Fruit fly (Drosophila melanogaster) whole organism, embryonic: ENCODE results near the gene Dis3.
A peak's percentile ranks its signal among the peaks of the same experiment; 100 is the strongest.

Experiments
- Abd-B ChIP-seq: fragments of 200-800 bp; sonication (Bioruptor generic); optimal IDR thresholded peaks from 2 replicates; lab custom pipeline; 2018; ENCODE audit warnings: missing biosample characterization, mild to moderate bottlenecking, missing genetic modification characterization, moderate library complexity
- Bteb2 ChIP-seq: fragments of 200-800 bp; sonication (Bioruptor generic); optimal IDR thresholded peaks from 2 replicates; lab custom pipeline; 2016; ENCODE audit warnings: missing biosample characterization, missing genetic modification characterization
- CG12071 ChIP-seq: fragments of 200-800 bp; sonication (Bioruptor generic); optimal IDR thresholded peaks from 3 replicates; lab custom pipeline; 2018; ENCODE audit warnings: missing biosample characterization, mild to moderate bottlenecking, missing genetic modification characterization
- CG12155 ChIP-seq: fragments of 200-800 bp; sonication (Bioruptor generic); optimal IDR thresholded peaks from 3 replicates; lab custom pipeline; 2016; ENCODE audit warnings: missing biosample characterization, missing genetic modification characterization
- CG1233 ChIP-seq: fragments of 200-800 bp; sonication (Bioruptor generic); optimal IDR thresholded peaks from 4 replicates; lab custom pipeline; 2018; ENCODE audit warnings: missing biosample characterization, mild to moderate bottlenecking, missing genetic modification characterization
- CG13424 ChIP-seq: fragments of 200-800 bp; sonication (Bioruptor generic); optimal IDR thresholded peaks from 2 replicates; lab custom pipeline; 2019; ENCODE audit warnings: missing biosample characterization, mild to moderate bottlenecking, missing genetic modification characterization, moderate library complexity
- CG15073 ChIP-seq: fragments of 200-800 bp; sonication (Bioruptor generic); optimal IDR thresholded peaks from 2 replicates; lab custom pipeline; 2016; ENCODE audit warnings: missing biosample characterization, missing genetic modification characterization
- CG17328 ChIP-seq: fragments of 200-800 bp; sonication (Bioruptor generic); IDR thresholded peaks from 2 replicates; pipeline ENCODE4 v1.3.6; 2022; ENCODE audit warnings: missing biosample characterization, missing genetic modification characterization
- CG17361 ChIP-seq: fragments of 200-800 bp; sonication (Bioruptor generic); IDR thresholded peaks from 3 replicates; pipeline ENCODE4 v1.3.6; 2022; ENCODE audit warnings: missing biosample characterization, missing genetic modification characterization
- CG17912 ChIP-seq: fragments of 200-800 bp; sonication (Bioruptor generic); optimal IDR thresholded peaks from 2 replicates; lab custom pipeline; 2018; ENCODE audit warnings: missing biosample characterization, mild to moderate bottlenecking, missing genetic modification characterization
- CG1792 ChIP-seq: fragments of 200-800 bp; sonication (Bioruptor generic); optimal IDR thresholded peaks from 2 replicates; lab custom pipeline; 2016; ENCODE audit warnings: missing biosample characterization, missing genetic modification characterization
- CG18476 ChIP-seq: fragments of 200-800 bp; sonication (Bioruptor generic); optimal IDR thresholded peaks from 2 replicates; lab custom pipeline; 2016; ENCODE audit warnings: missing biosample characterization, mild to moderate bottlenecking, missing genetic modification characterization
- CG18764 ChIP-seq: fragments of 200-800 bp; sonication (Bioruptor generic); optimal IDR thresholded peaks from 3 replicates; lab custom pipeline; 2016; ENCODE audit warnings: missing biosample characterization, missing genetic modification characterization
- CG2202 ChIP-seq: fragments of 200-800 bp; sonication (Bioruptor generic); optimal IDR thresholded peaks from 2 replicates; lab custom pipeline; 2018; ENCODE audit warnings: missing biosample characterization, mild to moderate bottlenecking, missing genetic modification characterization
- CG3065 ChIP-seq: fragments of 200-800 bp; sonication (Bioruptor generic); optimal IDR thresholded peaks from 2 replicates; lab custom pipeline; 2016; ENCODE audit warnings: missing biosample characterization, missing genetic modification characterization
- CG43689 ChIP-seq: fragments of 200-800 bp; sonication (Bioruptor generic); IDR thresholded peaks from 2 replicates; pipeline ENCODE4 v1.3.6; 2022; ENCODE audit warnings: missing biosample characterization, missing genetic modification characterization
- CG4424 ChIP-seq: fragments of 200-800 bp; sonication (Bioruptor generic); optimal IDR thresholded peaks from 3 replicates; lab custom pipeline; 2016; ENCODE audit warnings: missing biosample characterization, missing genetic modification characterization
- CG4730 ChIP-seq: fragments of 200-800 bp; sonication (Bioruptor generic); IDR thresholded peaks from 2 replicates; pipeline ENCODE4 v1.3.6; 2022; ENCODE audit warnings: missing biosample characterization, missing genetic modification characterization
- CG4820 ChIP-seq: fragments of 200-800 bp; sonication (Bioruptor generic); optimal IDR thresholded peaks from 3 replicates; lab custom pipeline; 2016; ENCODE audit warnings: missing biosample characterization, missing genetic modification characterization
- CG6765 ChIP-seq: fragments of 200-800 bp; sonication (Bioruptor generic); optimal IDR thresholded peaks from 3 replicates; lab custom pipeline; 2017; ENCODE audit warnings: missing biosample characterization, mild to moderate bottlenecking, missing genetic modification characterization
- CG7963 ChIP-seq: fragments of 200-800 bp; sonication (Bioruptor generic); IDR thresholded peaks from 3 replicates; pipeline ENCODE4 v1.3.6; 2022; ENCODE audit warnings: missing biosample characterization, missing genetic modification characterization; ENCODE audit not compliant: partially characterized antibody
- CG8281 ChIP-seq: fragments of 200-800 bp; sonication (Bioruptor generic); optimal IDR thresholded peaks from 2 replicates; lab custom pipeline; 2018; ENCODE audit warnings: missing biosample characterization, mild to moderate bottlenecking, missing genetic modification characterization, moderate library complexity
- CHES-1-like ChIP-seq: fragments of 200-800 bp; sonication (Bioruptor generic); optimal IDR thresholded peaks from 2 replicates; lab custom pipeline; 2016; ENCODE audit warnings: missing biosample characterization, missing genetic modification characterization
- D ChIP-seq, 2 experiments: fragments of 200-800 bp in 1 of 2; fragments of >200 bp in 1 of 2; sonication (Bioruptor generic) in 1 of 2; optimal IDR thresholded peaks; 2 replicates in 1 of 2; 3 replicates in 1 of 2; lab custom pipeline; 2017; ENCODE audit warnings: mild to moderate bottlenecking in 1 of 2, missing biosample characterization in 1 of 2, missing genetic modification characterization in 1 of 2, missing genetic modification reagents in 1 of 2
- Dad ChIP-seq: fragments of 200-800 bp; sonication (Bioruptor generic); optimal IDR thresholded peaks from 3 replicates; lab custom pipeline; 2016; ENCODE audit warnings: missing biosample characterization, missing genetic modification characterization
- Dref ChIP-seq: fragments of 200-800 bp; sonication (Bioruptor generic); IDR thresholded peaks from 2 replicates; pipeline ENCODE4 v1.3.6; 2022; ENCODE audit warnings: missing biosample characterization, missing genetic modification characterization
- Fer2 ChIP-seq: fragments of 200-800 bp; sonication (Bioruptor generic); optimal IDR thresholded peaks from 2 replicates; lab custom pipeline; 2018; ENCODE audit warnings: missing biosample characterization, mild to moderate bottlenecking, missing genetic modification characterization, moderate library complexity
- HLH3B ChIP-seq: fragments of 200-800 bp; sonication (Bioruptor generic); IDR thresholded peaks from 2 replicates; pipeline ENCODE4 v1.3.6; 2022; ENCODE audit warnings: missing biosample characterization, missing genetic modification characterization
- HLHmδ ChIP-seq: fragments of 200-800 bp; sonication (Bioruptor generic); optimal IDR thresholded peaks from 2 replicates; lab custom pipeline; 2018; ENCODE audit warnings: missing biosample characterization, mild to moderate bottlenecking, missing genetic modification characterization, moderate library complexity
- Jarid2 ChIP-seq: fragments of 200-800 bp; sonication (Bioruptor generic); optimal IDR thresholded peaks from 3 replicates; lab custom pipeline; 2017; ENCODE audit warnings: mild to moderate bottlenecking, missing biosample characterization, missing genetic modification reagents, missing genetic modification characterization
- Nf-YB ChIP-seq: fragments of 200-800 bp; sonication (Bioruptor generic); optimal IDR thresholded peaks from 3 replicates; lab custom pipeline; 2019; ENCODE audit warnings: missing biosample characterization, mild to moderate bottlenecking, missing genetic modification characterization, moderate library complexity
- Sry-δ ChIP-seq: fragments of 200-800 bp; sonication (Bioruptor generic); optimal IDR thresholded peaks from 2 replicates; lab custom pipeline; 2016; ENCODE audit warnings: missing biosample characterization, missing genetic modification characterization
- bab2 ChIP-seq: fragments of 200-800 bp; sonication (Bioruptor generic); optimal IDR thresholded peaks from 2 replicates; lab custom pipeline; 2016; ENCODE audit warnings: missing biosample characterization, missing genetic modification characterization
- caup ChIP-seq: fragments of 200-800 bp; sonication (Bioruptor generic); optimal IDR thresholded peaks from 3 replicates; lab custom pipeline; 2017; ENCODE audit warnings: missing biosample characterization, mild to moderate bottlenecking, missing genetic modification characterization, moderate library complexity; ENCODE audit not compliant: severe bottlenecking
- esg ChIP-seq: fragments of 200-800 bp; sonication (Bioruptor generic); conservative IDR thresholded peaks from 2 replicates; pipeline ENCODE4 v1.3.6; 2022; ENCODE audit warnings: missing biosample characterization, missing genetic modification characterization
- exex ChIP-seq: fragments of 200-800 bp; sonication (Bioruptor generic); optimal IDR thresholded peaks from 4 replicates; lab custom pipeline; 2018; ENCODE audit warnings: missing biosample characterization, mild to moderate bottlenecking, missing genetic modification characterization, moderate library complexity
- inv ChIP-seq: fragments of 200-800 bp; sonication (Bioruptor generic); IDR thresholded peaks from 2 replicates; pipeline ENCODE4 v1.3.6; 2022; ENCODE audit warnings: missing biosample characterization, missing genetic modification characterization; ENCODE audit not compliant: partially characterized antibody
- lola ChIP-seq, 3 experiments: fragments of >200 bp in 2 of 3; fragments of 200-800 bp in 1 of 3; sonication (Bioruptor generic) in 1 of 3; optimal IDR thresholded peaks; 2 replicates each; lab custom pipeline; 2017 to 2019; ENCODE audit warnings: missing biosample characterization in 3 of 3, missing genetic modification characterization in 3 of 3, mild to moderate bottlenecking in 1 of 3, moderate library complexity in 1 of 3
- mam ChIP-seq: fragments of 200-800 bp; sonication (Bioruptor generic); optimal IDR thresholded peaks from 3 replicates; lab custom pipeline; 2016; ENCODE audit warnings: missing biosample characterization, missing genetic modification characterization
- nerfin-1 ChIP-seq: fragments of 200-800 bp; sonication (Bioruptor generic); optimal IDR thresholded peaks from 3 replicates; lab custom pipeline; 2019; ENCODE audit warnings: missing biosample characterization, mild to moderate bottlenecking, missing genetic modification characterization, moderate library complexity
- org-1 ChIP-seq: fragments of 200-800 bp; sonication (Bioruptor generic); optimal IDR thresholded peaks from 2 replicates; lab custom pipeline; 2017; ENCODE audit warnings: missing biosample characterization, missing genetic modification characterization
- pnt ChIP-seq: fragments of 200-800 bp; sonication (Bioruptor generic); optimal IDR thresholded peaks from 3 replicates; lab custom pipeline; 2016; ENCODE audit warnings: missing biosample characterization, missing genetic modification characterization
- rib ChIP-seq: fragments of 200-800 bp; sonication (Bioruptor generic); IDR thresholded peaks from 2 replicates; pipeline ENCODE4 v1.3.6; 2022; ENCODE audit warnings: missing biosample characterization, missing genetic modification characterization
- sens-2 ChIP-seq: fragments of 200-800 bp; sonication (Bioruptor generic); IDR thresholded peaks from 2 replicates; pipeline ENCODE4 v1.3.6; 2022; ENCODE audit warnings: missing biosample characterization, missing genetic modification characterization
- slp2 ChIP-seq: fragments of 200-800 bp; sonication (Bioruptor generic); optimal IDR thresholded peaks from 2 replicates; lab custom pipeline; 2016; ENCODE audit warnings: missing biosample characterization, missing genetic modification characterization
- tna ChIP-seq: fragments of 200-800 bp; sonication (Bioruptor generic); IDR thresholded peaks from 2 replicates; pipeline ENCODE4 v1.3.6; 2022; ENCODE audit warnings: missing biosample characterization, missing genetic modification characterization; ENCODE audit not compliant: partially characterized antibody
- tup ChIP-seq: fragments of 200-800 bp; sonication (Bioruptor generic); optimal IDR thresholded peaks from 2 replicates; lab custom pipeline; 2016; ENCODE audit warnings: missing biosample characterization, mild to moderate bottlenecking, missing genetic modification characterization, moderate library complexity
- vnd ChIP-seq: fragments of 200-800 bp; sonication (Bioruptor generic); IDR thresholded peaks from 3 replicates; pipeline ENCODE4 v1.3.6; 2022; ENCODE audit warnings: missing biosample characterization, missing genetic modification characterization; ENCODE audit not compliant: partially characterized antibody

Dis3 gene

dm6 chr3R:24348420-24349190 lies 15.4 kb downstream of the Dis3 start, which contains the start of the genes CG5746 and CG6454 (continued):
- TF ChIP-seq CG43689 (GFP tag; lab: Robert Waterston, UW) = no peak
- no peak for TF ChIP-seq CG1233 (GFP tag; lab: Kevin White, UChicago)
- TF ChIP-seq Fer2 (tag; lab: Kevin White, UChicago) = no peak
- peak; percentile 38 for TF ChIP-seq Sry-δ (GFP tag; lab: Kevin White, UChicago)
- no peak for TF ChIP-seq CG17912 (GFP tag; lab: Kevin White, UChicago)
- peak; percentile 14 for TF ChIP-seq pnt (GFP tag; lab: Kevin White, UChicago)
- TF ChIP-seq CG8281 (tag; lab: Kevin White, UChicago) = no peak
- TF ChIP-seq inv (GFP tag; lab: Robert Waterston, UW) = no peak
- no peak for TF ChIP-seq rib (GFP tag; lab: Robert Waterston, UW)
- TF ChIP-seq CG13424 (tag; lab: Kevin White, UChicago) = no peak
- TF ChIP-seq Abd-B = no peak
- no peak for TF ChIP-seq vnd (GFP tag; lab: Robert Waterston, UW)
- TF ChIP-seq nerfin-1 (tag; lab: Kevin White, UChicago) = no peak
- TF ChIP-seq CG17328 = peak; percentile 54
- TF ChIP-seq D (optimal IDR thresholded peaks at IDR 0.05; lab: Kevin White, UChicago) = no peak
- no peak for TF ChIP-seq D (GFP tag; optimal IDR thresholded peaks at IDR 0.05; lab: Kevin White, UChicago)
- TF ChIP-seq CG3065 (GFP tag; lab: Kevin White, UChicago) = no peak
- no peak for TF ChIP-seq CG2202
- no peak for TF ChIP-seq HLHmδ (GFP tag; lab: Kevin White, UChicago)
- no peak for TF ChIP-seq CG4730 (GFP tag; lab: Robert Waterston, UW)
- TF ChIP-seq Dad = no peak
- TF ChIP-seq exex (tag; lab: Kevin White, UChicago) = no peak
- TF ChIP-seq slp2 (GFP tag; lab: Kevin White, UChicago) = peak; percentile 48
- no peak for TF ChIP-seq CG12071 (GFP tag; lab: Kevin White, UChicago)
- TF ChIP-seq org-1 (GFP tag; lab: Kevin White, UChicago) = no peak
- TF ChIP-seq Dref (GFP tag; lab: Robert Waterston, UW) = no peak
- no peak for TF ChIP-seq CG7963 (GFP tag; lab: Robert Waterston, UW)
- no peak for TF ChIP-seq caup (GFP tag; lab: Kevin White, UChicago)
- peak; percentile 59 for TF ChIP-seq bab2 (GFP tag; lab: Kevin White, UChicago)
- peak; percentile 35 for TF ChIP-seq CG18764 (GFP tag; lab: Kevin White, UChicago)
- no peak for TF ChIP-seq CG4424 (GFP tag; lab: Kevin White, UChicago)
- TF ChIP-seq mam = peak; percentile 68
- TF ChIP-seq CG18476 (GFP tag; lab: Kevin White, UChicago) = peak; percentile 41
- no peak for TF ChIP-seq tna (GFP tag; lab: Robert Waterston, UW)
- no peak for TF ChIP-seq Bteb2 (GFP tag; lab: Kevin White, UChicago)
- no peak for TF ChIP-seq Jarid2 (GFP tag; lab: Kevin White, UChicago)
- TF ChIP-seq sens-2 (GFP tag; lab: Robert Waterston, UW) = no peak
- peak in 1 of 3 experiments; percentile 62 for TF ChIP-seq lola (GFP tag; optimal IDR thresholded peaks at IDR 0.05; lab: Kevin White, UChicago)
- TF ChIP-seq CG4820 (GFP tag; lab: Kevin White, UChicago) = peak; percentile 55
- TF ChIP-seq CG6765 (GFP tag; lab: Kevin White, UChicago) = peak; percentile 30
- no peak for TF ChIP-seq esg (GFP tag; lab: Robert Waterston, UW)
- no peak for TF ChIP-seq Nf-YB (GFP tag; lab: Kevin White, UChicago)
- no peak for TF ChIP-seq CG15073 (GFP tag; lab: Kevin White, UChicago)
- peak; percentile 51; the same call in 1 of the 2 replicates for TF ChIP-seq HLH3B (GFP tag; lab: Robert Waterston, UW)
- peak; percentile 12 for TF ChIP-seq CG1792 (GFP tag; lab: Kevin White, UChicago)
- peak; percentile 80 for TF ChIP-seq CHES-1-like (GFP tag; lab: Kevin White, UChicago)
- TF ChIP-seq tup = no peak
- peak; percentile 64 for TF ChIP-seq CG12155
- no peak for TF ChIP-seq CG17361 (GFP tag; lab: Robert Waterston, UW)
